Fruit fly (Drosophila melanogaster): Measurements from ENCODE around the gene Dus2.

DNA sequence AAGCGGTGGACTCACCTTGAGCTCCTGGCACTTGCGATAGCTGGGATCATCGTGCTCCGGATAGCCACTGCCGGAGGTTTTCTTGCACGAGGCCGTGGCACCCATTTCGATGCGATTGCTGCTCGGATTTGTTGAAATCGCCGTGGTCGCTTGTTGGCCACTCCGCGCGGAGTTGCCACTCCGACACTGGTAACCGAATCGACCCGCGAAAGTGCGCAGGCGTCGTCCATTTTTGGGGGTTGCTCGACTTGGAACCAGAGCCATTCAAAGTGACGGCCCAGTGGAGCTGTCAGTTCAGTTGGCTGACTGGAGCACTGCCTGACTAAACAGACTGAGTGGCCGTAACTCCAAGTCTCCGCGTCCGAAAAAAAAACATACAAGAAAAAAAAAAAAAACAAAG, 28.3 kb downstream of the Dus2 start, which contains the start of the genes CG13404 and na:
- TF ChIP-seq psq (optimal IDR thresholded peaks at IDR 0.05) (no peak), usp (GFP tag; optimal IDR thresholded peaks at IDR 0.05) (no peak), EcR (GFP tag; optimal IDR thresholded peaks at IDR 0.05) (no peak)

All from whole organism.